Fruit fly (Drosophila melanogaster): Measurements from ENCODE around the gene CG5245.

The CG5245 gene

dm6 chr3R:12439401-12440143 is 10.2 kb downstream of the CG5245 start, which contains the start of gene Desat1 (continued):
- TF ChIP-seq CG8388 (GFP tag; optimal IDR thresholded peaks at IDR 0.05) = no peak
- peak; percentile 51 for TF ChIP-seq Ets97D (GFP tag; optimal IDR thresholded peaks at IDR 0.05)
- TF ChIP-seq Dad (GFP tag; optimal IDR thresholded peaks at IDR 0.05) = no peak
- no peak for TF ChIP-seq usp (GFP tag; optimal IDR thresholded peaks at IDR 0.05)
- no peak for TF ChIP-seq CG15601 (tag; optimal IDR thresholded peaks at IDR 0.05)
- TF ChIP-seq nau (GFP tag; optimal IDR thresholded peaks at IDR 0.05) = no peak
- TF ChIP-seq CG17385 (GFP tag; optimal IDR thresholded peaks at IDR 0.05) = no peak
- TF ChIP-seq cg (GFP tag; optimal IDR thresholded peaks at IDR 0.05) = no peak
- TF ChIP-seq grn (GFP tag; optimal IDR thresholded peaks at IDR 0.05) = no peak
- TF ChIP-seq CG11456 (GFP tag; IDR thresholded peaks at IDR 0.05) = no peak
- no peak for TF ChIP-seq Hand (GFP tag; optimal IDR thresholded peaks at IDR 0.05)
- TF ChIP-seq Opbp (GFP tag; IDR thresholded peaks at IDR 0.05; ENCODE audit: partially characterized antibody) = peak; percentile 93
- TF ChIP-seq dimm (GFP tag; IDR thresholded peaks at IDR 0.05) = no peak
- TF ChIP-seq CG11723 (GFP tag; optimal IDR thresholded peaks at IDR 0.05) = no peak
- peak; percentile 85 for TF ChIP-seq Myb (GFP tag; optimal IDR thresholded peaks at IDR 0.05)
- TF ChIP-seq pfk (GFP tag; optimal IDR thresholded peaks at IDR 0.05) = no peak
- TF ChIP-seq tio (GFP tag; optimal IDR thresholded peaks at IDR 0.05) = no peak
- TF ChIP-seq cwo (GFP tag; optimal IDR thresholded peaks at IDR 0.05) = peak; percentile 80
- peak; percentile 41 for TF ChIP-seq CG15514 (GFP tag; optimal IDR thresholded peaks at IDR 0.05)
- TF ChIP-seq toy (GFP tag; IDR thresholded peaks at IDR 0.05) = no peak
- TF ChIP-seq CG5180 (GFP tag; optimal IDR thresholded peaks at IDR 0.05) = no peak
- TF ChIP-seq bab2 (GFP tag; optimal IDR thresholded peaks at IDR 0.05) = no peak
- TF ChIP-seq fd102C (GFP tag; optimal IDR thresholded peaks at IDR 0.05) = no peak
- TF ChIP-seq stc (GFP tag; IDR thresholded peaks at IDR 0.05) = no peak
- TF ChIP-seq Atf-2 (GFP tag; optimal IDR thresholded peaks at IDR 0.05) = no peak
- TF ChIP-seq CG4730 (GFP tag; IDR thresholded peaks at IDR 0.05) = no peak
- peak; percentile 31 for TF ChIP-seq CG10543 (GFP tag; optimal IDR thresholded peaks at IDR 0.05)
- TF ChIP-seq grau (tag; optimal IDR thresholded peaks at IDR 0.05) = peak; percentile 16
- TF ChIP-seq dpn (GFP tag; optimal IDR thresholded peaks at IDR 0.05) = no peak
- TF ChIP-seq Scr (GFP tag; IDR thresholded peaks at IDR 0.05; ENCODE audit: partially characterized antibody) = peak; percentile 91
- TF ChIP-seq knrl (GFP tag; IDR thresholded peaks at IDR 0.05; ENCODE audit: partially characterized antibody) = peak; percentile 90
- no peak for TF ChIP-seq Nf-YB (GFP tag; optimal IDR thresholded peaks at IDR 0.05)
- no peak for TF ChIP-seq CG1832 (GFP tag; optimal IDR thresholded peaks at IDR 0.05)
- no peak for TF ChIP-seq CG14014 (GFP tag; IDR thresholded peaks at IDR 0.05)
- no peak for TF ChIP-seq CG1233 (GFP tag; optimal IDR thresholded peaks at IDR 0.05)
- no peak for TF ChIP-seq Dip3 (GFP tag; optimal IDR thresholded peaks at IDR 0.05)
- no peak for TF ChIP-seq CG11696 (GFP tag; IDR thresholded peaks at IDR 0.05)
- no peak for TF ChIP-seq tup (GFP tag; optimal IDR thresholded peaks at IDR 0.05)
- TF ChIP-seq zfh2 (GFP tag; optimal IDR thresholded peaks at IDR 0.05) = no peak
- peak; percentile 9 for TF ChIP-seq phol (tag; optimal IDR thresholded peaks at IDR 0.05)
- TF ChIP-seq trh (GFP tag; optimal IDR thresholded peaks at IDR 0.05) = no peak
- TF ChIP-seq CG10321 (GFP tag; IDR thresholded peaks at IDR 0.05) = no peak
- no peak for TF ChIP-seq CG3163 (GFP tag; optimal IDR thresholded peaks at IDR 0.05)
- no peak for TF ChIP-seq CG11247 (GFP tag; IDR thresholded peaks at IDR 0.05)
- no peak for TF ChIP-seq h (optimal IDR thresholded peaks at IDR 0.05)
- TF ChIP-seq sna (GFP tag; IDR thresholded peaks at IDR 0.05; ENCODE audit: partially characterized antibody) = peak; percentile 93
- no peak for TF ChIP-seq Rx (GFP tag; IDR thresholded peaks at IDR 0.05)
- TF ChIP-seq bcd (GFP tag; optimal IDR thresholded peaks at IDR 0.05) = no peak
- TF ChIP-seq exex (tag; optimal IDR thresholded peaks at IDR 0.05) = peak; percentile 82
- peak; percentile 51 for TF ChIP-seq CG2120 (GFP tag; optimal IDR thresholded peaks at IDR 0.05)

Data from whole organism, embryonic.